Worm (Caenorhabditis elegans): Measurements from ENCODE around the gene C15B12.3.

DNA sequence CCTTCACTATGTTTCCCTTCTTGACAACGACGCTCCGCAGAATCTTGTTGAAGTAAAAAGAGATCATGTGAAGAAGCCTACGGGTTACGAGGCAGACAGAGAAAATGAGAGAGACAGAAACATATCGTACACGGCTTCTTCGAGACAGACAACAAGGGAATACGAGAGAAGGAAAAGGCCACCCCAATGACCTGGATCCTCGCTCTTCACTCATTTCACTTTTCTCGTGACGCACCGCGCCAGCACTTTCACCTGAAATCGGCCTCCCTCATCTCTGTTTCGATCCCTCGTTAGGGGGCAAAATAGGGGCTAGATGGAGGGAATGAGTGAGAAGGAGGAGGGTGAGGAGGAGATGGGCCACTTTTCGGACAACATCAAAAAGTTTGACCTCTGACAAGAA is 47.9 kb upstream of the C15B12.3 start:
- TF ChIP-seq unc-39 (tag; optimal IDR thresholded peaks at IDR 0.05), result no peak
- TF ChIP-seq mdl-1 (tag; optimal IDR thresholded peaks at IDR 0.05), result no peak
- TF ChIP-seq ama-1 (optimal IDR thresholded peaks at IDR 0.05), result no peak

Data from whole organism, L3 larva.